Fruit fly (Drosophila melanogaster) whole organism, embryonic: ENCODE results near the gene dsx.

Source experiments
- Abd-B ChIP-seq: fragments of 200-800 bp; sonication (Bioruptor generic); optimal IDR thresholded peaks from 2 replicates; lab custom pipeline; 2018; ENCODE audit warnings: missing biosample characterization, mild to moderate bottlenecking, missing genetic modification characterization, moderate library complexity
- Awh ChIP-seq: fragments of 200-800 bp; sonication (Bioruptor generic); IDR thresholded peaks from 2 replicates; pipeline ENCODE4, ENCODE4 v1.3.6; 2022; ENCODE audit warnings: missing biosample characterization, missing genetic modification characterization
- B-H1 ChIP-seq: fragments of 200-800 bp; sonication (Bioruptor generic); IDR thresholded peaks from 3 replicates; pipeline ENCODE4 v1.3.6; 2022; ENCODE audit warnings: missing biosample characterization, missing genetic modification characterization
- CG10543 ChIP-seq: fragments of 200-800 bp; sonication (Bioruptor generic); optimal IDR thresholded peaks from 3 replicates; lab custom pipeline; 2017; ENCODE audit warnings: missing biosample characterization, mild to moderate bottlenecking, missing genetic modification characterization, moderate library complexity
- CG11456 ChIP-seq: fragments of 200-800 bp; sonication (Bioruptor generic); IDR thresholded peaks from 3 replicates; pipeline ENCODE4 v1.3.6; 2022; ENCODE audit warnings: missing biosample characterization, missing genetic modification characterization
- CG11696 ChIP-seq: fragments of 200-800 bp; sonication (Bioruptor generic); IDR thresholded peaks from 2 replicates; pipeline ENCODE4 v1.3.6; 2022; ENCODE audit warnings: missing biosample characterization, missing genetic modification characterization
- CG11723 ChIP-seq: fragments of 200-800 bp; sonication (Bioruptor generic); optimal IDR thresholded peaks from 2 replicates; lab custom pipeline; 2017; ENCODE audit warnings: missing biosample characterization, mild to moderate bottlenecking, missing genetic modification characterization
- CG12155 ChIP-seq: fragments of 200-800 bp; sonication (Bioruptor generic); optimal IDR thresholded peaks from 3 replicates; lab custom pipeline; 2016; ENCODE audit warnings: missing biosample characterization, missing genetic modification characterization
- CG15514 ChIP-seq: fragments of 200-800 bp; sonication (Bioruptor generic); optimal IDR thresholded peaks from 3 replicates; lab custom pipeline; 2017; ENCODE audit warnings: missing biosample characterization, missing genetic modification characterization, mild to moderate bottlenecking, moderate library complexity, missing genetic modification reagents
- CG15601 ChIP-seq: fragments of 200-800 bp; sonication (Bioruptor generic); optimal IDR thresholded peaks from 3 replicates; lab custom pipeline; 2019; ENCODE audit warnings: missing biosample characterization, mild to moderate bottlenecking, missing genetic modification characterization, moderate library complexity
- CG16779 ChIP-seq: fragments of 200-800 bp; sonication (Bioruptor generic); IDR thresholded peaks from 2 replicates; pipeline ENCODE4 v1.3.6; 2022; ENCODE audit warnings: missing biosample characterization, missing genetic modification characterization
- CG3847 ChIP-seq: fragments of 200-800 bp; sonication (Bioruptor generic); IDR thresholded peaks from 2 replicates; pipeline ENCODE4 v1.3.6; 2022; ENCODE audit warnings: missing biosample characterization, missing genetic modification characterization
- CG42726 ChIP-seq: fragments of 200-800 bp; sonication (Bioruptor generic); IDR thresholded peaks from 2 replicates; pipeline ENCODE4 v1.3.6; 2022; ENCODE audit warnings: missing biosample characterization, missing genetic modification characterization; ENCODE audit not compliant: partially characterized antibody
- CG7271 ChIP-seq: fragments of 200-800 bp; sonication (Bioruptor generic); optimal IDR thresholded peaks from 2 replicates; lab custom pipeline; 2018; ENCODE audit warnings: missing biosample characterization, mild to moderate bottlenecking, missing genetic modification characterization, moderate library complexity
- CG8924 ChIP-seq: fragments of 200-800 bp; optimal IDR thresholded peaks from 3 replicates; lab custom pipeline; 2019; ENCODE audit warnings: missing biosample characterization, mild to moderate bottlenecking, missing genetic modification characterization, moderate library complexity
- CG8944 ChIP-seq: fragments of 200-800 bp; sonication (Bioruptor generic); optimal IDR thresholded peaks from 3 replicates; lab custom pipeline; 2016; ENCODE audit warnings: missing biosample characterization, missing genetic modification characterization
- CTCF ChIP-seq: fragments of 200-800 bp; sonication (Bioruptor generic); optimal IDR thresholded peaks from 2 replicates; lab custom pipeline; 2017; ENCODE audit warnings: missing biosample characterization, mild to moderate bottlenecking, missing genetic modification characterization, moderate library complexity
- Dip2 ChIP-seq: fragments of 200-800 bp; sonication (Bioruptor generic); IDR thresholded peaks from 2 replicates; pipeline ENCODE4 v1.3.6; 2022; ENCODE audit warnings: missing biosample characterization, missing genetic modification characterization
- Dll ChIP-seq: fragments of 200-800 bp; sonication (Bioruptor generic); IDR thresholded peaks from 4 replicates; pipeline ENCODE4 v1.3.6; 2022; ENCODE audit warnings: missing biosample characterization, missing genetic modification characterization; ENCODE audit not compliant: partially characterized antibody
- Elba2 ChIP-seq: fragments of 200-800 bp; sonication (Bioruptor generic); optimal IDR thresholded peaks from 3 replicates; lab custom pipeline; 2016; ENCODE audit warnings: missing biosample characterization, missing genetic modification characterization
- Ets97D ChIP-seq: fragments of 200-800 bp; sonication (Bioruptor generic); optimal IDR thresholded peaks from 3 replicates; lab custom pipeline; 2016; ENCODE audit warnings: missing biosample characterization, missing genetic modification characterization
- Fer1 ChIP-seq: fragments of 200-800 bp; sonication (Bioruptor generic); optimal IDR thresholded peaks from 2 replicates; lab custom pipeline; 2017; ENCODE audit warnings: missing biosample characterization, mild to moderate bottlenecking, missing genetic modification characterization
- GATAe ChIP-seq: fragments of 200-800 bp; sonication (Bioruptor generic); conservative IDR thresholded peaks from 2 replicates; pipeline ENCODE4 v1.3.6; 2022; ENCODE audit warnings: missing biosample characterization, missing genetic modification characterization
- HLH3B ChIP-seq: fragments of 200-800 bp; sonication (Bioruptor generic); IDR thresholded peaks from 2 replicates; pipeline ENCODE4 v1.3.6; 2022; ENCODE audit warnings: missing biosample characterization, missing genetic modification characterization
- HmgZ ChIP-seq: fragments of 200-800 bp; sonication (Bioruptor generic); optimal IDR thresholded peaks from 2 replicates; lab custom pipeline; 2018; ENCODE audit warnings: missing biosample characterization, mild to moderate bottlenecking, missing genetic modification characterization
- Hr3 ChIP-seq: fragments of 200-800 bp; sonication (Bioruptor generic); optimal IDR thresholded peaks from 3 replicates; lab custom pipeline; 2016; ENCODE audit warnings: missing biosample characterization, missing genetic modification characterization
- Meics ChIP-seq: fragments of 200-800 bp; sonication (Bioruptor generic); optimal IDR thresholded peaks from 2 replicates; lab custom pipeline; 2017; ENCODE audit warnings: missing biosample characterization, mild to moderate bottlenecking, missing genetic modification characterization
- NC2α ChIP-seq: fragments of 200-800 bp; sonication (Bioruptor generic); optimal IDR thresholded peaks from 2 replicates; lab custom pipeline; 2016; ENCODE audit warnings: missing biosample characterization, missing genetic modification characterization
- Opbp ChIP-seq: fragments of 200-800 bp; sonication (Bioruptor generic); IDR thresholded peaks from 3 replicates; pipeline ENCODE4 v1.3.6; 2022; ENCODE audit warnings: missing biosample characterization, missing genetic modification characterization; ENCODE audit not compliant: partially characterized antibody
- Ptx1 ChIP-seq: fragments of 200-800 bp; sonication (Bioruptor generic); IDR thresholded peaks from 2 replicates; pipeline ENCODE4 v1.3.6; 2022; ENCODE audit warnings: missing biosample characterization, missing genetic modification characterization
- Scr ChIP-seq: fragments of 200-800 bp; sonication (Bioruptor generic); IDR thresholded peaks from 2 replicates; pipeline ENCODE4 v1.3.6; 2022; ENCODE audit warnings: missing biosample characterization, missing genetic modification characterization; ENCODE audit not compliant: partially characterized antibody
- Sox102F ChIP-seq: fragments of 200-800 bp; sonication (Bioruptor generic); optimal IDR thresholded peaks from 2 replicates; lab custom pipeline; 2018; ENCODE audit warnings: missing biosample characterization, mild to moderate bottlenecking, missing genetic modification characterization, moderate library complexity
- Sry-β ChIP-seq: fragments of 200-800 bp; sonication (Bioruptor generic); optimal IDR thresholded peaks from 2 replicates; lab custom pipeline; 2018; ENCODE audit warnings: missing biosample characterization, mild to moderate bottlenecking, missing genetic modification characterization, moderate library complexity
- Tbp ChIP-seq: fragments of >200 bp; optimal IDR thresholded peaks from 2 replicates; lab custom pipeline; 2018; ENCODE audit warnings: missing biosample characterization, missing genetic modification characterization
- Xrp1 ChIP-seq: fragments of 200-800 bp; sonication (Bioruptor generic); IDR thresholded peaks from 2 replicates; pipeline ENCODE4 v1.3.6; 2022; ENCODE audit warnings: missing biosample characterization, missing genetic modification characterization
- ato ChIP-seq: fragments of 200-800 bp; sonication (Bioruptor generic); IDR thresholded peaks from 2 replicates; pipeline ENCODE4 v1.3.6; 2022; ENCODE audit warnings: missing biosample characterization, missing genetic modification characterization; ENCODE audit not compliant: partially characterized antibody
- bab2 ChIP-seq: fragments of 200-800 bp; sonication (Bioruptor generic); optimal IDR thresholded peaks from 2 replicates; lab custom pipeline; 2016; ENCODE audit warnings: missing biosample characterization, missing genetic modification characterization
- crc ChIP-seq: fragments of 200-800 bp; sonication (Bioruptor generic); optimal IDR thresholded peaks from 2 replicates; lab custom pipeline; 2016; ENCODE audit warnings: missing biosample characterization, missing genetic modification characterization
- dan ChIP-seq: fragments of 200-800 bp; sonication (Bioruptor generic); IDR thresholded peaks from 2 replicates; pipeline ENCODE4 v1.3.6; 2022; ENCODE audit warnings: missing biosample characterization, missing genetic modification characterization
- gfzf ChIP-seq: fragments of 200-800 bp; sonication (Bioruptor generic); optimal IDR thresholded peaks from 2 replicates; lab custom pipeline; 2016; ENCODE audit warnings: missing biosample characterization, mild to moderate bottlenecking, missing genetic modification characterization, moderate library complexity
- gsb ChIP-seq: fragments of 200-800 bp; sonication (Bioruptor generic); IDR thresholded peaks from 2 replicates; pipeline ENCODE4 v1.3.6; 2022; ENCODE audit warnings: missing biosample characterization, missing genetic modification characterization
- hth ChIP-seq: fragments of >200 bp; optimal IDR thresholded peaks from 2 replicates; lab custom pipeline; 2017; ENCODE audit warnings: inconsistent platforms
- kay ChIP-seq: fragments of 200-800 bp; sonication (Bioruptor generic); optimal IDR thresholded peaks from 2 replicates; lab custom pipeline; 2016; ENCODE audit warnings: missing biosample characterization, missing genetic modification characterization
- maf-S ChIP-seq: fragments of 200-800 bp; sonication (Bioruptor generic); optimal IDR thresholded peaks from 2 replicates; lab custom pipeline; 2016; ENCODE audit warnings: missing biosample characterization, missing genetic modification characterization
- nerfin-2 ChIP-seq: fragments of 200-800 bp; sonication (Bioruptor generic); IDR thresholded peaks from 2 replicates; pipeline ENCODE4 v1.3.6; 2022; ENCODE audit warnings: missing biosample characterization, missing genetic modification characterization; ENCODE audit not compliant: partially characterized antibody
- pfk ChIP-seq: fragments of 200-800 bp; sonication (Bioruptor generic); optimal IDR thresholded peaks from 2 replicates; lab custom pipeline; 2018; ENCODE audit warnings: missing biosample characterization, mild to moderate bottlenecking, missing genetic modification characterization, moderate library complexity
- pzg ChIP-seq: fragments of 200-800 bp; sonication (Bioruptor generic); optimal IDR thresholded peaks from 3 replicates; lab custom pipeline; 2018; ENCODE audit warnings: missing biosample characterization, mild to moderate bottlenecking, missing genetic modification characterization, moderate library complexity
- ro ChIP-seq: fragments of 200-800 bp; sonication (Bioruptor generic); IDR thresholded peaks from 2 replicates; pipeline ENCODE4 v1.3.6; 2022; ENCODE audit warnings: missing biosample characterization, missing genetic modification characterization
- sim ChIP-seq: fragments of 200-800 bp; sonication (Bioruptor generic); IDR thresholded peaks from 2 replicates; pipeline ENCODE4 v1.3.6; 2022; ENCODE audit warnings: missing biosample characterization, missing genetic modification characterization
- unpg ChIP-seq: fragments of 200-800 bp; sonication (Bioruptor generic); optimal IDR thresholded peaks from 3 replicates; lab custom pipeline; 2018; ENCODE audit warnings: missing biosample characterization, mild to moderate bottlenecking, missing genetic modification characterization, moderate library complexity
- wor ChIP-seq: fragments of 200-800 bp; sonication (Bioruptor generic); IDR thresholded peaks from 2 replicates; pipeline ENCODE4 v1.3.6; 2022; ENCODE audit warnings: missing biosample characterization, missing genetic modification characterization
- zfh1 ChIP-seq: fragments of 200-800 bp; sonication (Bioruptor generic); IDR thresholded peaks from 3 replicates; pipeline ENCODE4 v1.3.6; 2022; ENCODE audit warnings: missing biosample characterization, missing genetic modification characterization

The dsx gene

DNA sequence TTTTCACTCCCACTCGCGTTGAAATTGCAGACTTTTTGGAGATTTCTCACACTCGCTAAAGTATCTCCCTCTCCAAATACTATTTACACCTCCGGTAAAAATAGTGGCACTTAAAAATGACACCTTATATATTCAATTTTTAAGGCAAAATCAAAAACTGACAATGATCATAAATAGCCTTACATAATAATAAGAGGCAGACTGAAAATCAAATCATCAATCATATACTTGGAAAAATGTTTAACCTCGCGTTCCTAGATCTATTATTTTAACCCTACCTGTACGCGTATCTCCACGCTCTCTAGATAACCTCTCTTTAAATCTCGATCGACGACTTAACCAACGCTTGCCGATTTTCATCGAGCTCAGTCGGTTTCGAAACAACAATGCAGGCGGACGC, 71.8 kb downstream of the dsx start (continued):
- TF ChIP-seq Elba2 (GFP tag; lab: Kevin White, UChicago) = no peak
- no peak for TF ChIP-seq nerfin-2 (GFP tag; lab: Robert Waterston, UW)
- peak; percentile 77 for TF ChIP-seq Ptx1
- peak; percentile 74 for TF ChIP-seq crc (GFP tag; lab: Kevin White, UChicago)
- TF ChIP-seq HmgZ (tag; lab: Kevin White, UChicago) = peak; percentile 54
- peak; percentile 67; the same call in 1 of the 2 replicates for TF ChIP-seq CG16779 (GFP tag; lab: Robert Waterston, UW)
- TF ChIP-seq Ets97D (GFP tag; lab: Kevin White, UChicago) = no peak
- TF ChIP-seq Sry-β (GFP tag; lab: Kevin White, UChicago) = no peak
- TF ChIP-seq CG7271 (tag; lab: Kevin White, UChicago) = no peak
- TF ChIP-seq unpg (GFP tag; lab: Kevin White, UChicago) = no peak
- TF ChIP-seq Dll (GFP tag; lab: Robert Waterston, UW) = no peak
- TF ChIP-seq dan (GFP tag; lab: Robert Waterston, UW) = no peak
- TF ChIP-seq CG10543 = no peak
- TF ChIP-seq CG42726 = no peak
- no peak for TF ChIP-seq NC2α (GFP tag; lab: Kevin White, UChicago)
- peak; percentile 63; the same call in 1 of the 2 replicates for TF ChIP-seq Xrp1 (GFP tag; lab: Robert Waterston, UW)
- no peak for TF ChIP-seq hth (lab: Kevin White, UChicago)
- TF ChIP-seq Scr = no peak
- TF ChIP-seq Meics (GFP tag; lab: Kevin White, UChicago) = peak; percentile 84
- no peak for TF ChIP-seq ro (GFP tag; lab: Robert Waterston, UW)
- no peak; the same call in 1 of the 2 replicates for TF ChIP-seq Dip2 (GFP tag; lab: Robert Waterston, UW)
- TF ChIP-seq ato (GFP tag; lab: Robert Waterston, UW) = no peak
- no peak for TF ChIP-seq pzg (GFP tag; lab: Kevin White, UChicago)
- TF ChIP-seq CG11696 (GFP tag; lab: Robert Waterston, UW) = peak; percentile 91
- no peak for TF ChIP-seq kay (GFP tag; lab: Kevin White, UChicago)
- peak; percentile 29 for TF ChIP-seq Hr3 (GFP tag; lab: Kevin White, UChicago)
- TF ChIP-seq CG15514 (GFP tag; lab: Kevin White, UChicago) = peak; percentile 76
- peak; percentile 56 for TF ChIP-seq maf-S (GFP tag; lab: Kevin White, UChicago)
- peak; percentile 66 for TF ChIP-seq gsb
- TF ChIP-seq zfh1 (GFP tag; lab: Robert Waterston, UW) = peak; percentile 63
- TF ChIP-seq Fer1 (GFP tag; lab: Kevin White, UChicago) = peak; percentile 83
- peak; percentile 33 for TF ChIP-seq Abd-B
- no peak for TF ChIP-seq CTCF
- peak; percentile 75 for TF ChIP-seq B-H1 (GFP tag; lab: Robert Waterston, UW)
- TF ChIP-seq Opbp (GFP tag; lab: Robert Waterston, UW) = no peak
- 0 out of 2 replicates have a peak, but pooled peaks have one; percentile 46 for TF ChIP-seq wor (GFP tag; lab: Robert Waterston, UW)
- peak; percentile 74; the same call in 2 of the 3 replicates for TF ChIP-seq CG11456 (GFP tag; lab: Robert Waterston, UW)
- peak; percentile 53 for TF ChIP-seq CG12155 (GFP tag; lab: Kevin White, UChicago)
- TF ChIP-seq gfzf = no peak
- TF ChIP-seq HLH3B (GFP tag; lab: Robert Waterston, UW) = peak; percentile 74
- no peak for TF ChIP-seq CG8944 (GFP tag; lab: Kevin White, UChicago)
- TF ChIP-seq CG3847 (GFP tag; lab: Robert Waterston, UW) = peak; percentile 67
- no peak for TF ChIP-seq pfk
- TF ChIP-seq bab2 (GFP tag; lab: Kevin White, UChicago) = no peak
- TF ChIP-seq CG11723 = no peak
- TF ChIP-seq GATAe (GFP tag; lab: Robert Waterston, UW) = no peak
- no peak for TF ChIP-seq Sox102F (GFP tag; lab: Kevin White, UChicago)
- TF ChIP-seq CG15601 (tag; lab: Kevin White, UChicago) = no peak
- no peak for TF ChIP-seq sim
- TF ChIP-seq CG8924 = no peak
- TF ChIP-seq Tbp (GFP tag; lab: Kevin White, UChicago) = no peak
- peak; percentile 46; the same call in 1 of the 2 replicates for TF ChIP-seq Awh (GFP tag; lab: Robert Waterston, UW)
